Worm (Caenorhabditis elegans) whole organism, L2 larva: Measurements from ENCODE around the gene C35A5.8.
A peak's percentile ranks its signal among the peaks of the same experiment; 100 is the strongest.

Experiments
- C34F6.9 ChIP-seq: fragments of 150-350 bp; optimal IDR thresholded peaks from 2 replicates; lab custom pipeline; 2014; ENCODE audit warnings: missing biosample characterization, missing genetic modification characterization
- F13H6.1 ChIP-seq: sonication (generic microtip); optimal IDR thresholded peaks from 2 replicates; lab custom pipeline; 2016; ENCODE audit warnings: missing genetic modification characterization, missing compliant biosample characterization
- R02D3.7 ChIP-seq: fragments of 150-350 bp; optimal IDR thresholded peaks from 2 replicates; lab custom pipeline; 2014; ENCODE audit warnings: missing biosample characterization, missing genetic modification characterization
- Y55F3AM.14 ChIP-seq: fragments of 200-800 bp; sonication (Bioruptor generic); optimal IDR thresholded peaks from 2 replicates; lab custom pipeline; 2018; ENCODE audit warnings: mild to moderate bottlenecking, missing genetic modification characterization, missing compliant biosample characterization
- aly-2 ChIP-seq: fragments of 150-350 bp; optimal IDR thresholded peaks from 2 replicates; lab custom pipeline; 2014; ENCODE audit warnings: missing biosample characterization, missing genetic modification characterization
- ama-1 ChIP-seq: fragments of 150-350 bp; optimal IDR thresholded peaks from 2 replicates; lab custom pipeline; 2018; ENCODE audit warnings: inconsistent platforms
- blmp-1 ChIP-seq: sonication (generic microtip); optimal IDR thresholded peaks from 2 replicates; lab custom pipeline; 2017; ENCODE audit warnings: missing genetic modification characterization, mild to moderate bottlenecking, missing compliant biosample characterization, antibody characterized with exemption, moderate library complexity; ENCODE audit not compliant: insufficient read depth
- ceh-16 ChIP-seq: fragments of 150-350 bp; optimal IDR thresholded peaks from 2 replicates; lab custom pipeline; 2014; ENCODE audit warnings: missing biosample characterization, missing genetic modification characterization
- ceh-82 ChIP-seq: fragments of 150-350 bp; optimal IDR thresholded peaks from 2 replicates; lab custom pipeline; 2014; ENCODE audit warnings: missing biosample characterization, missing genetic modification characterization
- crh-2 ChIP-seq: sonication (generic microtip); optimal IDR thresholded peaks from 2 replicates; lab custom pipeline; 2017; ENCODE audit warnings: missing biosample characterization, missing genetic modification characterization
- egl-27 ChIP-seq: sonication (generic microtip); optimal IDR thresholded peaks from 3 replicates; lab custom pipeline; 2017; ENCODE audit warnings: missing biosample characterization, missing genetic modification reagents, missing genetic modification characterization
- elt-1 ChIP-seq: fragments of 150-350 bp; optimal IDR thresholded peaks from 2 replicates; lab custom pipeline; 2014; ENCODE audit warnings: missing biosample characterization, missing genetic modification characterization
- elt-3 ChIP-seq: sonication (generic microtip); optimal IDR thresholded peaks from 2 replicates; lab custom pipeline; 2017; ENCODE audit warnings: missing biosample characterization, missing genetic modification characterization
- fos-1 ChIP-seq: fragments of 150-350 bp; optimal IDR thresholded peaks from 2 replicates; lab custom pipeline; 2014; ENCODE audit warnings: missing biosample characterization, missing genetic modification characterization
- gmeb-1 ChIP-seq: fragments of 150-350 bp; optimal IDR thresholded peaks from 2 replicates; lab custom pipeline; 2014; ENCODE audit warnings: missing biosample characterization, missing genetic modification characterization
- lsy-2 ChIP-seq, 2 experiments: fragments of 150-350 bp in 1 of 2; sonication (generic microtip) in 1 of 2; optimal IDR thresholded peaks; 2 replicates each; lab custom pipeline; 2014 to 2017; ENCODE audit warnings: missing biosample characterization in 2 of 2, missing genetic modification characterization in 2 of 2
- mdl-1 ChIP-seq, 2 experiments: fragments of 150-350 bp in 1 of 2; sonication (generic microtip) in 1 of 2; optimal IDR thresholded peaks; 2 replicates each; lab custom pipeline; 2017; ENCODE audit warnings: missing biosample characterization in 2 of 2, missing genetic modification characterization in 2 of 2
- nhr-11 ChIP-seq: fragments of 150-350 bp; optimal IDR thresholded peaks from 2 replicates; lab custom pipeline; 2014; ENCODE audit warnings: missing biosample characterization, missing genetic modification characterization
- nhr-12 ChIP-seq: fragments of 150-350 bp; optimal IDR thresholded peaks from 2 replicates; lab custom pipeline; 2014; ENCODE audit warnings: missing biosample characterization, missing genetic modification characterization
- nhr-129 ChIP-seq: fragments of 150-350 bp; optimal IDR thresholded peaks from 2 replicates; lab custom pipeline; 2014; ENCODE audit warnings: missing biosample characterization, missing genetic modification characterization
- nhr-21 ChIP-seq: fragments of 150-350 bp; optimal IDR thresholded peaks from 2 replicates; lab custom pipeline; 2014; ENCODE audit warnings: missing biosample characterization, missing genetic modification characterization
- nhr-237 ChIP-seq: fragments of 150-350 bp; optimal IDR thresholded peaks from 2 replicates; lab custom pipeline; 2014; ENCODE audit warnings: missing biosample characterization, missing genetic modification characterization
- nhr-25 ChIP-seq: fragments of 150-350 bp; sonication (generic microtip); optimal IDR thresholded peaks from 3 replicates; lab custom pipeline; 2014; ENCODE audit warnings: missing biosample characterization, missing genetic modification characterization
- nhr-6 ChIP-seq: fragments of 150-350 bp; optimal IDR thresholded peaks from 2 replicates; lab custom pipeline; 2014; ENCODE audit warnings: missing biosample characterization, missing genetic modification characterization
- nhr-77 ChIP-seq: fragments of 150-350 bp; optimal IDR thresholded peaks from 2 replicates; lab custom pipeline; 2014; ENCODE audit warnings: missing biosample characterization, missing genetic modification characterization
- sem-4 ChIP-seq: fragments of 150-350 bp; optimal IDR thresholded peaks from 2 replicates; lab custom pipeline; 2014; ENCODE audit warnings: missing biosample characterization, missing genetic modification reagents, missing genetic modification characterization
- sma-3 ChIP-seq: sonication (generic microtip); optimal IDR thresholded peaks from 2 replicates; lab custom pipeline; 2016; ENCODE audit warnings: missing genetic modification reagents, missing genetic modification characterization, missing compliant biosample characterization
- sma-9 ChIP-seq, 2 experiments: fragments of 150-350 bp in 1 of 2; sonication (generic microtip) in 1 of 2; optimal IDR thresholded peaks; 2 replicates each; lab custom pipeline; 2014 to 2016; ENCODE audit warnings: missing genetic modification characterization in 2 of 2, mild to moderate bottlenecking in 1 of 2, missing biosample characterization in 1 of 2, missing compliant biosample characterization in 1 of 2, missing genetic modification reagents in 1 of 2, moderate library complexity in 1 of 2
- unc-39 ChIP-seq: fragments of 150-350 bp; optimal IDR thresholded peaks from 2 replicates; lab custom pipeline; 2014; ENCODE audit warnings: missing biosample characterization, missing genetic modification characterization
- unc-55 ChIP-seq: fragments of 150-350 bp; sonication (generic microtip); optimal IDR thresholded peaks from 3 replicates; lab custom pipeline; 2014; ENCODE audit warnings: missing biosample characterization, missing genetic modification reagents, missing genetic modification characterization
- unc-62 ChIP-seq: fragments of 150-350 bp; optimal IDR thresholded peaks from 2 replicates; lab custom pipeline; 2014; ENCODE audit warnings: missing biosample characterization, missing genetic modification reagents, missing genetic modification characterization
- zag-1 ChIP-seq: fragments of 150-350 bp; optimal IDR thresholded peaks from 2 replicates; lab custom pipeline; 2014; ENCODE audit warnings: missing biosample characterization, missing genetic modification characterization
- ztf-4 ChIP-seq: fragments of 150-350 bp; optimal IDR thresholded peaks from 2 replicates; lab custom pipeline; 2014; ENCODE audit warnings: missing biosample characterization, missing genetic modification characterization

C35A5.8 gene

ce11 chrV:10485389-10485788 is 40.3 kb downstream of the C35A5.8 start:
- TF ChIP-seq F13H6.1 (peak; percentile 7), ceh-82 (no peak), nhr-237 (tag; lab: Kevin White, UChicago) (no peak), ztf-4 (no peak), R02D3.7 (tag; lab: Kevin White, UChicago) (no peak), nhr-12 (tag; lab: Kevin White, UChicago) (no peak), fos-1 (tag; lab: Kevin White, UChicago) (peak; percentile 57), aly-2 (tag; lab: Kevin White, UChicago) (no peak), crh-2 (tag; lab: Kevin White, UChicago) (peak; percentile 5), elt-1 (tag; lab: Kevin White, UChicago) (no peak), sem-4 (tag; lab: Kevin White, UChicago) (no peak), nhr-129 (tag; lab: Kevin White, UChicago) (no peak)
- TF ChIP-seq, all 48 proteins: peak for 3

- no peak for TF ChIP-seq nhr-237 (tag; lab: Kevin White, UChicago)
- no peak for TF ChIP-seq mdl-1 (tag; optimal IDR thresholded peaks at IDR 0.05; lab: Kevin White, UChicago)
- TF ChIP-seq ceh-82 = no peak
- no peak for TF ChIP-seq ama-1 (lab: Kevin White, UChicago)
- no peak for TF ChIP-seq Y55F3AM.14 (GFP tag; lab: Kevin White, UChicago)
- no peak for TF ChIP-seq nhr-21 (tag; lab: Kevin White, UChicago)
- TF ChIP-seq unc-62 (GFP tag; lab: Kevin White, UChicago) = no peak
- TF ChIP-seq lsy-2 (tag; optimal IDR thresholded peaks at IDR 0.05; lab: Kevin White, UChicago) = no peak
- no peak for TF ChIP-seq elt-3 (tag; lab: Kevin White, UChicago)
- TF ChIP-seq ztf-4 = no peak
- no peak for TF ChIP-seq sma-9 (GFP tag; optimal IDR thresholded peaks at IDR 0.05; lab: Kevin White, UChicago)
- TF ChIP-seq sma-9 (tag; optimal IDR thresholded peaks at IDR 0.05; lab: Kevin White, UChicago) = no peak
- no peak for TF ChIP-seq fos-1 (tag; lab: Kevin White, UChicago)
- no peak for TF ChIP-seq nhr-11 (tag; lab: Kevin White, UChicago)
- TF ChIP-seq zag-1 (tag; lab: Kevin White, UChicago) = no peak
- TF ChIP-seq nhr-77 (tag; lab: Kevin White, UChicago) = no peak
- TF ChIP-seq gmeb-1 (tag; lab: Kevin White, UChicago) = no peak
- TF ChIP-seq unc-39 = no peak
- TF ChIP-seq crh-2 (tag; lab: Kevin White, UChicago) = no peak
- TF ChIP-seq egl-27 (tag; lab: Kevin White, UChicago) = no peak
- no peak for TF ChIP-seq blmp-1 (tag; lab: Kevin White, UChicago)
Observed at ce11 chrV:10484640-10485039, 41.1 kb downstream of the C35A5.8 start, which contains the start of gene Y32F6B.1. Gene Y32F6B.1, minus strand, starts transcription at chrV:10484740.

ce11 chrV:10483995-10484394 is 41.7 kb downstream of the C35A5.8 start:
- TF ChIP-seq sma-9 (GFP tag; optimal IDR thresholded peaks at IDR 0.05; lab: Kevin White, UChicago) (peak; percentile 34), sma-9 (tag; optimal IDR thresholded peaks at IDR 0.05; lab: Kevin White, UChicago) (no peak), nhr-6 (tag; lab: Kevin White, UChicago) (no peak), fos-1 (tag; lab: Kevin White, UChicago) (peak; percentile 59)
- TF ChIP-seq, all 48 proteins: peak for 2

ce11 chrV:10478097-10478828 is 47.4 kb downstream of the C35A5.8 start, which contains the start of the genes crp-1 and Y32F6B.9:
Gene crp-1, plus strand, starts transcription at chrV:10478564.
Gene Y32F6B.9, plus strand, starts transcription at chrV:10478699.
- TF ChIP-seq Y55F3AM.14 (GFP tag; lab: Kevin White, UChicago) (peak; percentile 32), sma-3 (GFP tag; lab: Kevin White, UChicago) (no peak), fos-1 (tag; lab: Kevin White, UChicago) (peak; percentile 58), ceh-16 (tag; lab: Kevin White, UChicago) (no peak), blmp-1 (tag; lab: Kevin White, UChicago) (no peak)

ce11 chrV:10476864-10477443 is 48.8 kb downstream of the C35A5.8 start:
- TF ChIP-seq Y55F3AM.14 (GFP tag; lab: Kevin White, UChicago) (peak; percentile 50), C34F6.9 (peak; percentile 23), nhr-129 (tag; lab: Kevin White, UChicago) (peak; percentile 65), lsy-2 (tag; optimal IDR thresholded peaks at IDR 0.05; lab: Kevin White, UChicago) (peak in 1 of 2 experiments; percentile 4), fos-1 (tag; lab: Kevin White, UChicago) (no peak), nhr-11 (tag; lab: Kevin White, UChicago) (no peak), nhr-25 (tag; lab: Kevin White, UChicago) (peak; percentile 12), ama-1 (lab: Kevin White, UChicago) (peak; percentile 87), crh-2 (tag; lab: Kevin White, UChicago) (no peak), unc-39 (no peak), unc-55 (GFP tag; lab: Kevin White, UChicago) (no peak), nhr-237 (tag; lab: Kevin White, UChicago) (no peak)
